Worm (Caenorhabditis elegans) whole organism, young adult: ENCODE measurements around the gene K12H6.12.
A peak's percentile ranks its signal among the peaks of the same experiment; 100 is the strongest.

Source experiments
- F33H1.4 ChIP-seq: fragments of 200-800 bp; sonication (Bioruptor generic); IDR thresholded peaks from 2 replicates; pipeline ENCODE4 v1.3.6; 2022; ENCODE audit warnings: missing genetic modification reagents, missing genetic modification characterization, missing compliant biosample characterization
- Y95B8A.8 ChIP-seq: fragments of 200-800 bp; sonication (Bioruptor generic); IDR thresholded peaks from 2 replicates; pipeline ENCODE4 v1.3.6; 2022; ENCODE audit warnings: missing genetic modification reagents, missing genetic modification characterization, missing compliant biosample characterization
- ama-1 ChIP-seq, 3 experiments: fragments of 150-350 bp in 1 of 3; sonication (generic microtip) in 2 of 3; optimal IDR thresholded peaks; 2 replicates each; lab custom pipeline; 2014 to 2018; ENCODE audit warnings: missing biosample characterization in 2 of 3, missing genetic modification characterization in 2 of 3, missing genetic modification reagents in 2 of 3
- gei-17 ChIP-seq: fragments of 200-800 bp; sonication (Bioruptor generic); optimal IDR thresholded peaks from 2 replicates; lab custom pipeline; 2018; ENCODE audit warnings: mild to moderate bottlenecking, missing genetic modification characterization, missing compliant biosample characterization
- rpc-1 ChIP-seq, 2 experiments: fragments of 150-350 bp in 1 of 2; sonication (generic microtip) in 1 of 2; optimal IDR thresholded peaks; 2 replicates each; lab custom pipeline; 2014 to 2018; ENCODE audit warnings: missing biosample characterization in 1 of 2, missing genetic modification characterization in 1 of 2, missing genetic modification reagents in 1 of 2, missing genotype in 1 of 2
- snpc-1.1 ChIP-seq: sonication (generic microtip); optimal IDR thresholded peaks from 2 replicates; lab custom pipeline; 2017; ENCODE audit warnings: missing genetic modification characterization, mild to moderate bottlenecking, missing compliant biosample characterization, antibody characterized with exemption, moderate library complexity, missing genotype, missing genetic modification reagents; ENCODE audit not compliant: insufficient read depth

K12H6.12 gene

ce11 chrII:2861385-2862099 lies 53.6 kb downstream of the K12H6.12 start (continued):
- TF ChIP-seq gei-17 (no peak), ama-1 (optimal IDR thresholded peaks at IDR 0.05; lab: Kevin White, UChicago) (no peak), ama-1 (GFP tag; optimal IDR thresholded peaks at IDR 0.05; lab: Kevin White, UChicago) (peak in 1 of 2 experiments; percentile 7), Y95B8A.8 (peak; percentile 26; the same call in 1 of the 2 replicates), F33H1.4 (0 out of 2 replicates have a peak, but pooled peaks have one; percentile 17), rpc-1 (optimal IDR thresholded peaks at IDR 0.05; lab: Kevin White, UChicago) (peak; percentile 63), rpc-1 (tag; optimal IDR thresholded peaks at IDR 0.05; lab: Kevin White, UChicago) (peak; percentile 78), snpc-1.1 (tag; lab: Kevin White, UChicago) (peak; percentile 4)
